Worm (Caenorhabditis elegans): ENCODE data around the gene C03B1.1.

ce11 chrX:6360658-6361057 lies 13.9 kb upstream of the C03B1.1 start, which contains the start of gene C03B1.14:
- TF ChIP-seq mes-2 (tag; optimal IDR thresholded peaks at IDR 0.05; ENCODE audit: poor library complexity, severe bottlenecking) (no peak), hif-1 (tag; optimal IDR thresholded peaks at IDR 0.05) (no peak), mep-1 (tag; optimal IDR thresholded peaks at IDR 0.05) (no peak), unc-39 (tag; optimal IDR thresholded peaks at IDR 0.05) (no peak)

Data from whole organism, L4 larva.